Worm (Caenorhabditis elegans) whole organism, early embryonic: ENCODE measurements around the gene pqn-63.

Experiments
- B0310.2 ChIP-seq: sonication (generic microtip); optimal IDR thresholded peaks from 2 replicates; lab custom pipeline; 2016; ENCODE audit warnings: mild to moderate bottlenecking, missing genetic modification characterization, missing compliant biosample characterization
- F13C5.2 ChIP-seq: sonication (generic microtip); optimal IDR thresholded peaks from 2 replicates; lab custom pipeline; 2017; ENCODE audit warnings: mild to moderate bottlenecking, missing genetic modification characterization, inconsistent platforms, missing compliant biosample characterization
- aly-1 ChIP-seq: sonication (generic microtip); optimal IDR thresholded peaks from 2 replicates; lab custom pipeline; 2016; ENCODE audit warnings: missing genetic modification characterization, missing compliant biosample characterization
- ama-1 ChIP-seq: fragments of 150-350 bp; optimal IDR thresholded peaks from 2 replicates; lab custom pipeline; 2014
- ceh-13 ChIP-seq: fragments of 200-800 bp; sonication (Bioruptor generic); optimal IDR thresholded peaks from 2 replicates; lab custom pipeline; 2018; ENCODE audit warnings: mild to moderate bottlenecking, missing genetic modification characterization, missing compliant biosample characterization
- ceh-36 ChIP-seq: sonication (generic microtip); optimal IDR thresholded peaks from 2 replicates; lab custom pipeline; 2016; ENCODE audit warnings: missing genetic modification characterization, inconsistent platforms, missing compliant biosample characterization
- ets-7 ChIP-seq: sonication (generic microtip); optimal IDR thresholded peaks from 2 replicates; lab custom pipeline; 2016; ENCODE audit warnings: missing genotype, missing genetic modification characterization, missing compliant biosample characterization
- flt-1 ChIP-seq: fragments of 200-800 bp; sonication (Bioruptor generic); IDR thresholded peaks from 2 replicates; pipeline ENCODE4 v1.3.6; 2022; ENCODE audit warnings: missing genetic modification characterization, missing compliant biosample characterization
- hmbx-1 ChIP-seq: sonication (generic microtip); optimal IDR thresholded peaks from 2 replicates; lab custom pipeline; 2016; ENCODE audit warnings: mild to moderate bottlenecking, missing genetic modification characterization, missing compliant biosample characterization
- hmg-4 ChIP-seq: fragments of 200-800 bp; sonication (Bioruptor generic); optimal IDR thresholded peaks from 2 replicates; lab custom pipeline; 2018; ENCODE audit warnings: mild to moderate bottlenecking, missing genetic modification characterization, missing compliant biosample characterization
- hnd-1 ChIP-seq: sonication (generic microtip); optimal IDR thresholded peaks from 2 replicates; lab custom pipeline; 2016; ENCODE audit warnings: missing genetic modification characterization, missing compliant biosample characterization
- pes-1 ChIP-seq: fragments of 200-800 bp; sonication (Bioruptor generic); IDR thresholded peaks from 2 replicates; pipeline ENCODE4 v1.3.6; 2022; ENCODE audit warnings: missing genetic modification reagents, missing genetic modification characterization, missing compliant biosample characterization
- scrt-1 ChIP-seq: fragments of 200-800 bp; sonication (Bioruptor generic); IDR thresholded peaks from 2 replicates; pipeline ENCODE4 v1.3.6; 2022; ENCODE audit warnings: missing genetic modification characterization, missing compliant biosample characterization
- sea-1 ChIP-seq: fragments of 200-800 bp; sonication (Bioruptor generic); conservative IDR thresholded peaks from 2 replicates; pipeline ENCODE4 v1.3.6; 2022; ENCODE audit warnings: missing genetic modification characterization, missing compliant biosample characterization
- tbx-11 ChIP-seq: fragments of 200-800 bp; sonication (Bioruptor generic); IDR thresholded peaks from 2 replicates; pipeline ENCODE4 v1.3.6; 2022; ENCODE audit warnings: missing genetic modification characterization, missing compliant biosample characterization
- tbx-37 ChIP-seq: fragments of 200-800 bp; sonication (Bioruptor generic); conservative IDR thresholded peaks from 2 replicates; pipeline ENCODE4 v1.3.6; 2022; ENCODE audit warnings: missing genetic modification reagents, missing genetic modification characterization, missing compliant biosample characterization
- tra-4 ChIP-seq: sonication (generic microtip); optimal IDR thresholded peaks from 2 replicates; lab custom pipeline; 2017; ENCODE audit warnings: missing genetic modification characterization, missing compliant biosample characterization

The pqn-63 gene

DNA sequence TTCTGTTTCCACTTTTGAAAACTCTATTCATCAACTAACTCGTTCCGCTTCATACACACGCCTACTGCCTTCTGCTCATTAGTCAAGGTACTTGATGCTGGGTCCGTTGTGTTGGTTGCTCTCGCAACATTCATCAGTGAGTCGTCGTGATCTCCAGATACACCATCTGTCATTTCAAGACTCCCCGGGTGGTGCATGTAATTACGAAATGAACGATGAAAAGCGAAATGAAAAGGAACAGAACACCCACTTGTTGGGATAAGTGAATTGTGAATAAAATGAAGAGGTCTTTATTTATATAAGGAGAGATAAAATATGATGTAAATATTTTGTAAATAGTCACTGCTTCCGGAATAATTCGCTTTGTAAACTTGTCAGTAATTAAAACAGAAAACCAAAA, 48.1 kb downstream of the pqn-63 start:
- TF ChIP-seq flt-1 (GFP tag; lab: Robert Waterston, UW) (no peak), ceh-36 (no peak), scrt-1 (GFP tag; lab: Robert Waterston, UW) (no peak), sea-1 (no peak), B0310.2 (no peak), hmg-4 (no peak), ama-1 (lab: Kevin White, UChicago) (no peak)

DNA sequence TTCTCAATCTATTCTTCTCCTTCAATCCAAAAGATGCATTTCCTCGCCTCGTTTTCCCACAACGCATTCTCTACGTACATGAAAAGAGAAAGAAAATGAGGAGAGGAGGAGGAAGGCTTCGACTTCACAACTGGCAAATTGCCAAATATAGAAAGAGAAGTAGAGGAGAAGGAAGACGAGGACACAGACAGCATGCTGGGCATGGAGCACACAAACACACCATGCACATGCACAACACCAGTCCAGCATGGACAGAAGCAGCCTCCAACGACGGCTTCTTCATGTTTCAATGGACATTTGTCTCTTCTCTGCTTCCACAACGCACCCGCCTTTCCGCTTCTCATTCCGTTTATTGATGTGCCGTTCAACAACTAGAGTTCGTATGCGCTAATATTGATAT, 48.8 kb downstream of the pqn-63 start:
- TF ChIP-seq hmbx-1 (tag; lab: Kevin White, UChicago) (no peak), hmg-4 (no peak), hnd-1 (tag; lab: Kevin White, UChicago) (no peak), F13C5.2 (no peak), aly-1 (tag; lab: Kevin White, UChicago) (no peak), ets-7 (tag; lab: Kevin White, UChicago) (no peak), B0310.2 (no peak), tbx-37 (GFP tag; lab: Robert Waterston, UW) (no peak), ceh-36 (no peak), flt-1 (GFP tag; lab: Robert Waterston, UW) (no peak), ceh-13 (GFP tag; lab: Kevin White, UChicago) (no peak), pes-1 (no peak), tra-4 (no peak)

DNA sequence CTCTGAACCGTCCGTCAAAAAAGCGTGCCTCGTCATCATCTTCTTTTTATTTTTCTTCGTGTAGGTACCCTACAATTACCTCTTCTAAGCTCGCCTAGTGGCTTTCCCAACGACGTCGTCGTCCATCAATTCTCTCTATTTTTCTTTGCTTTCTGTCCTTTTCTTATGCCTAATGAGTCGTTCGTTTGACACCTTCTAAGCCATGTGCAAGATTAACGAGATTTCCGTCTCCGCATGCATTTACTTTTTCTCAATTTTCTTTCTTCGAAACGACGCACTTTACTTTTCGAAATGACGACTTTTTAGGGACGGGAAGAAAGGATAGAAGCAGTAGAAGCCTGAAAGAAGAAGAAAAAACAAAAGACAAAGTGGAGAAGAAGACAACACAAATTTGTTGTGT, 50.6 kb downstream of the pqn-63 start, which contains the start of gene ZK287.1:
TSS of gene ZK287.1 (plus strand) at position 301 of the 400 bp plus-strand sequence.
- TF ChIP-seq ets-7 (tag; lab: Kevin White, UChicago): no peak
- no peak for TF ChIP-seq ceh-36
- TF ChIP-seq scrt-1 (GFP tag; lab: Robert Waterston, UW): no peak
- TF ChIP-seq tbx-11 (GFP tag; lab: Robert Waterston, UW): no peak
- no peak for TF ChIP-seq pes-1
- no peak for TF ChIP-seq ama-1 (lab: Kevin White, UChicago)
- TF ChIP-seq tra-4: no peak
- no peak for TF ChIP-seq tbx-37 (GFP tag; lab: Robert Waterston, UW)
- TF ChIP-seq ceh-13 (GFP tag; lab: Kevin White, UChicago): no peak
- TF ChIP-seq aly-1 (tag; lab: Kevin White, UChicago): no peak
- no peak for TF ChIP-seq flt-1 (GFP tag; lab: Robert Waterston, UW)
- TF ChIP-seq F13C5.2: no peak
